Worm (Caenorhabditis elegans): ENCODE measurements around the gene arrd-26.

DNA sequence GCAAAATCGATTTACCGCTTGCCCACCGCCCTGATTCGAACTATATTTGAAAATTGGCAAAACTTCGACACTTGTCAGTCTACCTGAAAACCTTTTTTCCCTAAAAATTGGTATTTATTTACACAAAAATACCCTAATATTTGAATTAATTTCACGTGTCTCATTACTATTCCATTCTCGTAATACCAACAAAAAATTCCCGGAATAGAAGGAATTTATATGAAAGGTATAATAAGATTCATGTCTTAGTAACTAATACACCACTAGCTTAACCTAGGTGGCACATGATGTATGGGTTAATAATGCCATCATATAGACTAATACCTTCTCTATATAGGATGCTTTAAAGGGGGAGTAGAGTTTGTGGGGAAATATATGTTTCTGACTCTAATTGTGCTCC lies 51.3 kb downstream of the arrd-26 start:
- no peak for TF ChIP-seq nhr-237 (tag; optimal IDR thresholded peaks at IDR 0.05)
- no peak for TF ChIP-seq nhr-12 (tag; optimal IDR thresholded peaks at IDR 0.05)
- no peak for TF ChIP-seq lsy-2 (tag; optimal IDR thresholded peaks at IDR 0.05)
- no peak for TF ChIP-seq unc-62 (GFP tag; optimal IDR thresholded peaks at IDR 0.05)
- no peak for TF ChIP-seq cnd-1 (tag; optimal IDR thresholded peaks at IDR 0.05)
